Worm (Caenorhabditis elegans): ENCODE results near the gene npax-1.

DNA sequence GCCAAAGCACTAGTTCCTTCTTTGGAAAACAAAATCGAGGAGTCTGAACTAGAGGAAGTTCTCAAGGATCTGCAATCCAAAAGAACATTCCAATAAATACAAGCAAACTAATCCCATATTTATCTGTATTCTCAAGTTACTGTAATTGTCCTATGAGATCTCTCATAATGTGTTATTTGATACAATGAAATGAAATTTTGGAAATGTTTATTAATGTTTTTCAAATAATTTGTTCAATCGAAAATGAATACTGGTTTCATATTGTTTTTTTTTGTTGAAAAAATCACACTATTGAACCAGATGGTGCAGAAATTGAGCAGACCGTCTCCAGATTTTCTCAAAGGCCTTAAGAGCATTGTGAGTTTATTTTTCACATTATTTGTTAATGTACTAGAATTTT is 43.9 kb upstream of the npax-1 start, which contains the start of gene F43E2.1:
- no peak for TF ChIP-seq ztf-29 (GFP tag; IDR thresholded peaks at IDR 0.05)
- TF ChIP-seq flt-1 (GFP tag; IDR thresholded peaks at IDR 0.05): no peak
- TF ChIP-seq klf-2 (GFP tag; conservative IDR thresholded peaks at IDR 0.05): no peak
